Fruit fly (Drosophila melanogaster) whole organism, embryonic: ENCODE measurements around the gene Nf1.

Experiments
- Awh ChIP-seq: fragments of 200-800 bp; sonication (Bioruptor generic); IDR thresholded peaks from 2 replicates; pipeline ENCODE4, ENCODE4 v1.3.6; 2022; ENCODE audit warnings: missing biosample characterization, missing genetic modification characterization
- Bgb ChIP-seq: fragments of 200-800 bp; sonication (Bioruptor generic); IDR thresholded peaks from 2 replicates; pipeline ENCODE4 v1.3.6; 2022; ENCODE audit warnings: missing biosample characterization, missing genetic modification characterization; ENCODE audit not compliant: partially characterized antibody
- Bteb2 ChIP-seq: fragments of 200-800 bp; sonication (Bioruptor generic); optimal IDR thresholded peaks from 2 replicates; lab custom pipeline; 2016; ENCODE audit warnings: missing biosample characterization, missing genetic modification characterization
- CG11398 ChIP-seq: fragments of 200-800 bp; sonication (Bioruptor generic); optimal IDR thresholded peaks from 2 replicates; lab custom pipeline; 2016; ENCODE audit warnings: missing biosample characterization, missing genetic modification characterization
- CG12071 ChIP-seq: fragments of 200-800 bp; sonication (Bioruptor generic); optimal IDR thresholded peaks from 3 replicates; lab custom pipeline; 2018; ENCODE audit warnings: missing biosample characterization, mild to moderate bottlenecking, missing genetic modification characterization
- CG12299 ChIP-seq: fragments of 200-800 bp; sonication (Bioruptor generic); optimal IDR thresholded peaks from 2 replicates; lab custom pipeline; 2018; ENCODE audit warnings: missing biosample characterization, mild to moderate bottlenecking, missing genetic modification characterization
- CG14667 ChIP-seq: fragments of 200-800 bp; sonication (Bioruptor generic); IDR thresholded peaks from 2 replicates; pipeline ENCODE4 v1.3.6; 2022; ENCODE audit warnings: missing biosample characterization, missing genetic modification characterization
- CG15269 ChIP-seq: fragments of 200-800 bp; sonication (Bioruptor generic); optimal IDR thresholded peaks from 2 replicates; lab custom pipeline; 2018; ENCODE audit warnings: missing biosample characterization, mild to moderate bottlenecking, missing genetic modification characterization, moderate library complexity
- CG15601 ChIP-seq: fragments of 200-800 bp; sonication (Bioruptor generic); optimal IDR thresholded peaks from 3 replicates; lab custom pipeline; 2019; ENCODE audit warnings: missing biosample characterization, mild to moderate bottlenecking, missing genetic modification characterization, moderate library complexity
- CG17361 ChIP-seq: fragments of 200-800 bp; sonication (Bioruptor generic); IDR thresholded peaks from 3 replicates; pipeline ENCODE4 v1.3.6; 2022; ENCODE audit warnings: missing biosample characterization, missing genetic modification characterization
- CG17912 ChIP-seq: fragments of 200-800 bp; sonication (Bioruptor generic); optimal IDR thresholded peaks from 2 replicates; lab custom pipeline; 2018; ENCODE audit warnings: missing biosample characterization, mild to moderate bottlenecking, missing genetic modification characterization
- CG2199 ChIP-seq: fragments of 200-800 bp; sonication (Bioruptor generic); IDR thresholded peaks from 3 replicates; pipeline ENCODE4 v1.3.6; 2022; ENCODE audit warnings: missing biosample characterization, missing genetic modification characterization
- CG3065 ChIP-seq: fragments of 200-800 bp; sonication (Bioruptor generic); optimal IDR thresholded peaks from 2 replicates; lab custom pipeline; 2016; ENCODE audit warnings: missing biosample characterization, missing genetic modification characterization
- CG4282 ChIP-seq: fragments of 200-800 bp; sonication (Bioruptor generic); optimal IDR thresholded peaks from 2 replicates; lab custom pipeline; 2016; ENCODE audit warnings: missing biosample characterization, missing genetic modification characterization
- CG4707 ChIP-seq: fragments of 200-800 bp; sonication (Bioruptor generic); optimal IDR thresholded peaks from 2 replicates; lab custom pipeline; 2018; ENCODE audit warnings: missing biosample characterization, mild to moderate bottlenecking, missing genetic modification characterization, moderate library complexity
- CG8089 ChIP-seq: fragments of 200-800 bp; sonication (Bioruptor generic); optimal IDR thresholded peaks from 3 replicates; lab custom pipeline; 2016; ENCODE audit warnings: missing biosample characterization, missing genetic modification characterization
- CG8765 ChIP-seq: fragments of 200-800 bp; sonication (Bioruptor generic); IDR thresholded peaks from 2 replicates; pipeline ENCODE4 v1.3.6; 2022; ENCODE audit warnings: missing biosample characterization, missing genetic modification characterization
- CG9817 ChIP-seq: fragments of 200-800 bp; sonication (Bioruptor generic); optimal IDR thresholded peaks from 2 replicates; lab custom pipeline; 2018; ENCODE audit warnings: missing biosample characterization, mild to moderate bottlenecking, missing genetic modification characterization, moderate library complexity
- Dip2 ChIP-seq: fragments of 200-800 bp; sonication (Bioruptor generic); IDR thresholded peaks from 2 replicates; pipeline ENCODE4 v1.3.6; 2022; ENCODE audit warnings: missing biosample characterization, missing genetic modification characterization
- H15 ChIP-seq: fragments of 200-800 bp; sonication (Bioruptor generic); IDR thresholded peaks from 3 replicates; pipeline ENCODE4 v1.3.6; 2022; ENCODE audit warnings: missing biosample characterization, missing genetic modification characterization
- HHEX ChIP-seq: fragments of 200-800 bp; sonication (Bioruptor generic); optimal IDR thresholded peaks from 3 replicates; lab custom pipeline; 2017; ENCODE audit warnings: missing biosample characterization, mild to moderate bottlenecking, missing genetic modification characterization, missing genetic modification reagents
- Hr51 ChIP-seq, 2 experiments: fragments of 200-800 bp; sonication (Bioruptor generic); optimal IDR thresholded peaks; 2 replicates in 1 of 2; 3 replicates in 1 of 2; lab custom pipeline; 2016 to 2018; ENCODE audit warnings: missing biosample characterization in 2 of 2, missing genetic modification characterization in 2 of 2, mild to moderate bottlenecking in 1 of 2, moderate library complexity in 1 of 2
- Mes4 ChIP-seq: fragments of 200-800 bp; sonication (Bioruptor generic); optimal IDR thresholded peaks from 2 replicates; lab custom pipeline; 2016; ENCODE audit warnings: missing biosample characterization, missing genetic modification characterization
- NC2α ChIP-seq: fragments of 200-800 bp; sonication (Bioruptor generic); optimal IDR thresholded peaks from 2 replicates; lab custom pipeline; 2016; ENCODE audit warnings: missing biosample characterization, missing genetic modification characterization
- Side ChIP-seq: fragments of 200-800 bp; sonication (Bioruptor generic); optimal IDR thresholded peaks from 2 replicates; lab custom pipeline; 2016; ENCODE audit warnings: missing biosample characterization, missing genetic modification characterization
- Trl ChIP-seq, 3 experiments: fragments of >200 bp in 2 of 3; fragments of 200-800 bp in 1 of 3; sonication (Bioruptor generic) in 1 of 3; optimal IDR thresholded peaks; 2 replicates in 1 of 3; 3 replicates in 2 of 3; lab custom pipeline; 2016 to 2017; ENCODE audit warnings: missing biosample characterization in 1 of 3, missing genetic modification characterization in 1 of 3
- ab ChIP-seq: fragments of 200-800 bp; sonication (Bioruptor generic); optimal IDR thresholded peaks from 2 replicates; lab custom pipeline; 2016; ENCODE audit warnings: missing biosample characterization, missing genetic modification characterization
- al ChIP-seq: fragments of 200-800 bp; sonication (Bioruptor generic); IDR thresholded peaks from 2 replicates; pipeline ENCODE4 v1.3.6; 2022; ENCODE audit warnings: missing biosample characterization, missing genetic modification characterization
- bigmax ChIP-seq: fragments of 200-800 bp; sonication (Bioruptor generic); optimal IDR thresholded peaks from 2 replicates; lab custom pipeline; 2018; ENCODE audit warnings: missing biosample characterization, mild to moderate bottlenecking, missing genetic modification characterization
- cg ChIP-seq: fragments of 200-800 bp; sonication (Bioruptor generic); optimal IDR thresholded peaks from 3 replicates; lab custom pipeline; 2019; ENCODE audit warnings: missing biosample characterization, mild to moderate bottlenecking, missing genetic modification characterization, moderate library complexity
- ci ChIP-seq: fragments of 200-800 bp; sonication (Bioruptor generic); IDR thresholded peaks from 3 replicates; pipeline ENCODE4 v1.3.6; 2022; ENCODE audit warnings: missing biosample characterization, missing genetic modification characterization
- dm ChIP-seq: fragments of 200-800 bp; sonication (Bioruptor generic); optimal IDR thresholded peaks from 3 replicates; lab custom pipeline; 2016; ENCODE audit warnings: missing biosample characterization, missing genetic modification characterization
- eyg ChIP-seq: fragments of 200-800 bp; sonication (Bioruptor generic); optimal IDR thresholded peaks from 3 replicates; lab custom pipeline; 2016; ENCODE audit warnings: missing biosample characterization, missing genetic modification characterization
- fd102C ChIP-seq: fragments of 200-800 bp; sonication (Bioruptor generic); optimal IDR thresholded peaks from 2 replicates; lab custom pipeline; 2018; ENCODE audit warnings: missing biosample characterization, mild to moderate bottlenecking, missing genetic modification characterization, moderate library complexity
- fru ChIP-seq: fragments of >200 bp; optimal IDR thresholded peaks from 2 replicates; lab custom pipeline; 2017
- hb ChIP-seq: fragments of 200-800 bp; sonication (Bioruptor generic); IDR thresholded peaks from 3 replicates; pipeline ENCODE4 v1.3.6; 2022; ENCODE audit warnings: missing biosample characterization, missing genetic modification characterization; ENCODE audit not compliant: partially characterized antibody
- ind ChIP-seq: fragments of 200-800 bp; sonication (Bioruptor generic); optimal IDR thresholded peaks from 3 replicates; lab custom pipeline; 2016; ENCODE audit warnings: missing biosample characterization, missing genetic modification characterization
- lmd ChIP-seq: fragments of 200-800 bp; sonication (Bioruptor generic); IDR thresholded peaks from 2 replicates; pipeline ENCODE4 v1.3.6; 2022; ENCODE audit warnings: missing biosample characterization, missing genetic modification characterization
- maf-S ChIP-seq: fragments of 200-800 bp; sonication (Bioruptor generic); optimal IDR thresholded peaks from 2 replicates; lab custom pipeline; 2016; ENCODE audit warnings: missing biosample characterization, missing genetic modification characterization
- mam ChIP-seq: fragments of 200-800 bp; sonication (Bioruptor generic); optimal IDR thresholded peaks from 3 replicates; lab custom pipeline; 2016; ENCODE audit warnings: missing biosample characterization, missing genetic modification characterization
- psq ChIP-seq: fragments of 200-800 bp; sonication (Bioruptor generic); optimal IDR thresholded peaks from 2 replicates; lab custom pipeline; 2017; ENCODE audit warnings: missing biosample characterization, missing genetic modification characterization
- rib ChIP-seq: fragments of 200-800 bp; sonication (Bioruptor generic); IDR thresholded peaks from 2 replicates; pipeline ENCODE4 v1.3.6; 2022; ENCODE audit warnings: missing biosample characterization, missing genetic modification characterization
- run ChIP-seq: fragments of 200-800 bp; sonication (Bioruptor generic); optimal IDR thresholded peaks from 3 replicates; lab custom pipeline; 2018; ENCODE audit warnings: missing biosample characterization, mild to moderate bottlenecking, missing genetic modification characterization
- stwl ChIP-seq: fragments of 200-800 bp; sonication (Bioruptor generic); optimal IDR thresholded peaks from 3 replicates; lab custom pipeline; 2018; ENCODE audit warnings: missing biosample characterization, mild to moderate bottlenecking, missing genetic modification characterization, moderate library complexity
- tx ChIP-seq: fragments of 200-800 bp; sonication (Bioruptor generic); optimal IDR thresholded peaks from 2 replicates; lab custom pipeline; 2016; ENCODE audit warnings: missing biosample characterization, missing genetic modification characterization
- wek ChIP-seq: fragments of 200-800 bp; sonication (Bioruptor generic); optimal IDR thresholded peaks from 3 replicates; lab custom pipeline; 2018; ENCODE audit warnings: missing biosample characterization, mild to moderate bottlenecking, missing genetic modification characterization, moderate library complexity
- wor ChIP-seq: fragments of 200-800 bp; sonication (Bioruptor generic); IDR thresholded peaks from 2 replicates; pipeline ENCODE4 v1.3.6; 2022; ENCODE audit warnings: missing biosample characterization, missing genetic modification characterization

The Nf1 gene

DNA sequence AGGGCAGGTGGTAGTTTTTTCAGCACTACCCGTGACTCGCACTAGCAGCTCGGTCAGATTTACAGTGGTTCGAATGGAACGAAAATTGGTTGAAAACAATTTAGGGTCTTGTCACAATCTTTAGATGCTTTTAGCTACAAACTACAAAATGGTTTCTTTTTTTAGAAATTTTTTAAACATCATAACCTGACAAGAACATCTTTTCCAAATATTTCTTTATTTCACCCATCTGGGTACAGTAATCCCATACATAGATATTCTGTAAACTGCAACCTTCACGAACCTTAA lies 52.5 kb downstream of the Nf1 start (continued):
- TF ChIP-seq H15 (GFP tag; lab: Robert Waterston, UW) (no peak), fru (no peak), CG17361 (no peak), hb (GFP tag; lab: Robert Waterston, UW) (no peak)

DNA sequence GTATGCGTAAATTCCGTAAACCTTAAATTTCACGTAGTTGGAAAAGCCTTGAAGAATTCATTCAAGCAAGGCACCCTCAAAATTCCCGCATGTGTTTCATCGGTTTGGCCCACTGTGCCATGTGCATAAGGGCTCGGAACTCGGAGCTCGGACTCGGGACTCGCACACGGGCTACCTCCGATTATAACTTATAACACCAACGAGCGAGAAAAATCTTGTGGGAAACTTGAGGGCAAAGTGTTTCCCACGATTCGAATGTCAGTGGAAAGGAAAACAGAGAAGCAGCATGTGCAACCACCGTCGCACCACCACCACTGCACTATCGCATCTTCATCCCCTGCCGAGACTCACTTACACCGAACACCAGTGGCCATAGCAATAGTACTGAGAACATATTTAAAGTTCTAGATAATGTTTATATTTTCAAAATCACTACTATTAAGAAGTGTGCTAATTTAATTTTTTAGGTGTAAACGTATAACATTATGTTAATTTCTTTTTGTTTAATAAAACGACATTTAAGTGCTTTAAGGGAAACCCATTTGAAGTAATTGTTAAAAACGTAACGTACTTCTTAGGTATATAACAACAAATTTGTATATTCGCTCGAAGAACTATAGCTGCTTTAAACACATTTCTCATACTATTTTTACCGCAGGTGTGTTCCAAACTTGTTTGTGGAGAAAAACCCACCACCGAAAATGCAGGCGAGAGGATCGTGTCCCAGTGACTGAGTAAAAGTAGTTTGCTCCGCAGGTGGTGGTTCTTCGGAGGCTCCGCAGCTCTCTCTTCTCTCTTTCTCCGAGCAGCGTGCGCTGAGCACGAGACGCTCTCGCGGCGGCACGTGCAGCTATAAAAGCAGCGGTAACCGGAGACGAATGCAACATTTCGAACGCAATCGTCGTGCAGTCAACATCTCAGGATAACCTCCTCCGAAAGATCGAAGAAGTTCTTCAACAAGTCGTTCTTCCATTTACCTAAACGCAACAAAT lies 53.6 kb downstream of the Nf1 start:
- peak; percentile 80 for TF ChIP-seq CG4282
- TF ChIP-seq eyg (GFP tag; lab: Kevin White, UChicago) = no peak
- peak; percentile 67 for TF ChIP-seq CG15269 (tag; lab: Kevin White, UChicago)
- TF ChIP-seq CG8765 (GFP tag; lab: Robert Waterston, UW) = peak; percentile 48
- TF ChIP-seq wor = 0 out of 2 replicates have a peak, but pooled peaks have one; percentile 48
- peak; percentile 33 to 74 for TF ChIP-seq Hr51 (GFP tag; optimal IDR thresholded peaks at IDR 0.05; lab: Kevin White, UChicago)
- TF ChIP-seq CG15601 (tag; lab: Kevin White, UChicago) = peak; percentile 97
- TF ChIP-seq Side (GFP tag; lab: Kevin White, UChicago) = peak; percentile 71
- TF ChIP-seq CG2199 (GFP tag; lab: Robert Waterston, UW) = peak; percentile 83
- TF ChIP-seq stwl (tag; lab: Kevin White, UChicago) = no peak
- TF ChIP-seq Trl (optimal IDR thresholded peaks at IDR 0.05; lab: Kevin White, UChicago) = peak; percentile 0 to 97
- TF ChIP-seq Trl (GFP tag; optimal IDR thresholded peaks at IDR 0.05; lab: Kevin White, UChicago) = peak; percentile 23
- 0 out of 2 replicates have a peak, but pooled peaks have one; percentile 27 for TF ChIP-seq CG14667 (GFP tag; lab: Robert Waterston, UW)
- TF ChIP-seq lmd (GFP tag; lab: Robert Waterston, UW) = no peak; the same call in 1 of the 2 replicates
- TF ChIP-seq Bteb2 (GFP tag; lab: Kevin White, UChicago) = no peak
- peak; percentile 55 for TF ChIP-seq ind (GFP tag; lab: Kevin White, UChicago)
- peak; percentile 54 for TF ChIP-seq CG9817
- TF ChIP-seq mam (GFP tag; lab: Kevin White, UChicago) = peak; percentile 30
- peak; percentile 69 for TF ChIP-seq tx (GFP tag; lab: Kevin White, UChicago)
- TF ChIP-seq CG11398 = peak; percentile 67
- peak; percentile 80 for TF ChIP-seq CG12299 (tag; lab: Kevin White, UChicago)
- TF ChIP-seq run = peak; percentile 61
- peak; percentile 69 for TF ChIP-seq Awh (GFP tag; lab: Robert Waterston, UW)
- peak; percentile 57 for TF ChIP-seq CG3065 (GFP tag; lab: Kevin White, UChicago)
- TF ChIP-seq wek (GFP tag; lab: Kevin White, UChicago) = peak; percentile 7
- TF ChIP-seq maf-S (GFP tag; lab: Kevin White, UChicago) = peak; percentile 49
- TF ChIP-seq CG17912 (GFP tag; lab: Kevin White, UChicago) = no peak
- TF ChIP-seq rib (GFP tag; lab: Robert Waterston, UW) = no peak
- peak; percentile 64 for TF ChIP-seq dm (GFP tag; lab: Kevin White, UChicago)
- peak; percentile 79 for TF ChIP-seq Mes4 (GFP tag; lab: Kevin White, UChicago)
- TF ChIP-seq psq = peak; percentile 65
- TF ChIP-seq Dip2 (GFP tag; lab: Robert Waterston, UW) = no peak
- 0 out of 2 replicates have a peak, but pooled peaks have one; percentile 9 for TF ChIP-seq Bgb (GFP tag; lab: Robert Waterston, UW)
- TF ChIP-seq ci (GFP tag; lab: Robert Waterston, UW) = peak; percentile 57; the same call in 2 of the 3 replicates
- TF ChIP-seq NC2α (GFP tag; lab: Kevin White, UChicago) = peak; percentile 12
- peak; percentile 77 for TF ChIP-seq HHEX (GFP tag; lab: Kevin White, UChicago)
- peak; percentile 73 for TF ChIP-seq CG8089 (GFP tag; lab: Kevin White, UChicago)
- peak; percentile 64 for TF ChIP-seq cg (GFP tag; lab: Kevin White, UChicago)
- peak; percentile 92 for TF ChIP-seq fd102C
- no peak for TF ChIP-seq bigmax (GFP tag; lab: Kevin White, UChicago)
- TF ChIP-seq al (GFP tag; lab: Robert Waterston, UW) = no peak
- no peak for TF ChIP-seq ab (GFP tag; lab: Kevin White, UChicago)
- TF ChIP-seq CG12071 = peak; percentile 56
- TF ChIP-seq CG4707 (GFP tag; lab: Kevin White, UChicago) = peak; percentile 83
